Worm (Caenorhabditis elegans) whole organism, L4/young adult: ENCODE measurements around the gene gcs-1.

Source experiments
- W03F9.2 ChIP-seq: fragments of 150-350 bp; optimal IDR thresholded peaks from 2 replicates; lab custom pipeline; 2014; ENCODE audit warnings: missing biosample characterization, missing genetic modification characterization
- dao-5 ChIP-seq: sonication (generic microtip); optimal IDR thresholded peaks from 2 replicates; lab custom pipeline; 2016; ENCODE audit warnings: missing genotype, missing genetic modification characterization, moderate library complexity, missing compliant biosample characterization
- him-1 ChIP-seq: sonication (generic microtip); optimal IDR thresholded peaks from 2 replicates; lab custom pipeline; 2016; ENCODE audit warnings: missing genotype, missing genetic modification reagents, missing genetic modification characterization, missing compliant biosample characterization

- TF ChIP-seq him-1 (tag; lab: Kevin White, UChicago) = no peak
- no peak for TF ChIP-seq W03F9.2 (tag; lab: Kevin White, UChicago)
- no peak for TF ChIP-seq dao-5 (tag; lab: Kevin White, UChicago)
Measured at ce11 chrII:9062261-9062948, 24.3 kb upstream of the gcs-1 start.
